Worm (Caenorhabditis elegans): ENCODE results near the gene dpy-31.

dpy-31 gene

ce11 chrIII:7189581-7190128 lies 12.4 kb upstream of the dpy-31 start, which contains the start of gene rps-21 (continued):
- TF ChIP-seq rbr-2 (tag; optimal IDR thresholded peaks at IDR 0.05) (peak; percentile 67), unc-62 (GFP tag; optimal IDR thresholded peaks at IDR 0.05 in 1 of 2) (peak in 1 of 2 experiments; percentile 77), unc-62 (tag; optimal IDR thresholded peaks at IDR 0.05) (no peak), nhr-28 (tag; optimal IDR thresholded peaks at IDR 0.05) (peak; percentile 72), pqm-1 (tag; optimal IDR thresholded peaks at IDR 0.05) (peak; percentile 21), fkh-10 (GFP tag; optimal IDR thresholded peaks at IDR 0.05) (peak; percentile 9), sdz-12 (GFP tag; optimal IDR thresholded peaks at IDR 0.05) (no peak), mep-1 (tag; optimal IDR thresholded peaks at IDR 0.05) (peak; percentile 82), nhr-48 (tag; optimal IDR thresholded peaks at IDR 0.05) (peak; percentile 11), snpc-1.2 (GFP tag; IDR thresholded peaks at IDR 0.05) (no peak), php-3 (GFP tag; IDR thresholded peaks at IDR 0.05) (no peak), ceh-62 (tag; optimal IDR thresholded peaks at IDR 0.05) (no peak), cey-2 (tag; optimal IDR thresholded peaks at IDR 0.05; ENCODE audit: borderline replicate concordance, insufficient read depth) (no peak), spr-3 (GFP tag; optimal IDR thresholded peaks at IDR 0.05) (no peak), ces-1 (GFP tag; optimal IDR thresholded peaks at IDR 0.05) (peak; percentile 67)

ce11 chrIII:7192942-7193665 lies 8.9 kb upstream of the dpy-31 start, which contains the start of gene mec-14:
Gene mec-14, minus strand, starts transcription at chrIII:7192992.
- TF ChIP-seq unc-62 (GFP tag; optimal IDR thresholded peaks at IDR 0.05 in 1 of 2) (no peak), unc-62 (tag; optimal IDR thresholded peaks at IDR 0.05) (no peak), daf-12 (tag; optimal IDR thresholded peaks at IDR 0.05) (no peak)

- TF ChIP-seq aha-1 (tag) (peak; percentile 68), hlh-11 (tag; optimal IDR thresholded peaks at IDR 0.05) (no peak), madf-9 (GFP tag; conservative IDR thresholded peaks at IDR 0.05) (no peak)
Measured at ce11 chrIII:7195325-7195724, 6.7 kb upstream of the dpy-31 start, which contains the start of gene F37C12.18. Gene F37C12.18, minus strand, starts transcription at chrIII:7195425.

ce11 chrIII:7197973-7198372 lies 4.0 kb upstream of the dpy-31 start, which contains the start of gene exos-9:
Gene exos-9, minus strand, starts transcription at chrIII:7198073.
- TF ChIP-seq aha-1 (tag) (peak; percentile 31), nhr-6 (tag; optimal IDR thresholded peaks at IDR 0.05) (no peak)

ce11 chrIII:7198838-7199237 lies 3.2 kb upstream of the dpy-31 start, which contains the start of gene pfd-5:
Gene pfd-5, minus strand, starts transcription at chrIII:7198884.
- TF ChIP-seq ZK337.2 (GFP tag; IDR thresholded peaks at IDR 0.05): no peak
- TF ChIP-seq Y5F2A.4 (GFP tag; optimal IDR thresholded peaks at IDR 0.05): no peak
- TF ChIP-seq lin-38 (GFP tag; IDR thresholded peaks at IDR 0.05): peak; percentile 53
- peak; percentile 22 for TF ChIP-seq dve-1 (tag; optimal IDR thresholded peaks at IDR 0.05; ENCODE audit: insufficient read depth)
- TF ChIP-seq ceh-44 (GFP tag; IDR thresholded peaks at IDR 0.05): 0 out of 2 replicates have a peak, but pooled peaks have one; percentile 26
- peak; percentile 41 for TF ChIP-seq mep-1 (tag; optimal IDR thresholded peaks at IDR 0.05)
- TF ChIP-seq mes-2 (tag; optimal IDR thresholded peaks at IDR 0.05; ENCODE audit: poor library complexity, severe bottlenecking): peak; percentile 98
- peak; percentile 36 for TF ChIP-seq hlh-30 (tag; optimal IDR thresholded peaks at IDR 0.05; ENCODE audit: insufficient read depth)
- TF ChIP-seq unc-130 (GFP tag; optimal IDR thresholded peaks at IDR 0.05): peak; percentile 57
- peak in 1 of 2 experiments; percentile 88 for TF ChIP-seq hif-1 (tag; optimal IDR thresholded peaks at IDR 0.05)
- no peak for TF ChIP-seq daf-16 (GFP tag; optimal IDR thresholded peaks at IDR 0.05)
- TF ChIP-seq daf-16 (tag; optimal IDR thresholded peaks at IDR 0.05): peak; percentile 15
- TF ChIP-seq dpl-1 (GFP tag; optimal IDR thresholded peaks at IDR 0.05): peak; percentile 92
- TF ChIP-seq lsy-2 (tag; optimal IDR thresholded peaks at IDR 0.05): peak in 1 of 2 experiments; percentile 84
- no peak for TF ChIP-seq nhr-102 (tag; optimal IDR thresholded peaks at IDR 0.05)
- TF ChIP-seq nhr-111 (GFP tag; optimal IDR thresholded peaks at IDR 0.05): no peak
